Fruit fly (Drosophila melanogaster): ENCODE results near the gene Mur89F.

The Mur89F gene

DNA sequence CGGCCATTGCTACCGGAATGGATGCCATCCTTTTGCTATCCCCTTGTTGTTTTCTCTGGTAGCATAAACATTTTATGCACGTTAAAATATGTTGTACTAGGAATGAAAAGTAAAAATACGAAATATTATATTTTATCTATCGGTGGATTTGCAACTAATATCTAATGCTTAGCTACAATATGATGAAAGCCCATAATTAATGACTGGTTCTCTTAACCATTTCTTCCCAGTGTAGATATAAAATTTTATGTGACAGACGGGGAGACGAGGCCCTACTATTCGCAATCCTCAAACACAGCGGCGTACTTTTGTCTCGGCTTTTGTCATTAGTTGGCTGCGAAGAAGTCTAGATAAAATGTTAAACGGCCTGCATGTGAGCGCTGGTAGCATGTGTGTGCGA lies 35.0 kb upstream of the Mur89F start:
- no peak for TF ChIP-seq h (GFP tag; optimal IDR thresholded peaks at IDR 0.05)
- TF ChIP-seq Dfd (GFP tag; optimal IDR thresholded peaks at IDR 0.05), result no peak
- TF ChIP-seq Mio (GFP tag; optimal IDR thresholded peaks at IDR 0.05), result no peak
- TF ChIP-seq jim (GFP tag; optimal IDR thresholded peaks at IDR 0.05), result no peak
- no peak for TF ChIP-seq Sp1 (GFP tag; optimal IDR thresholded peaks at IDR 0.05)
- TF ChIP-seq Jra (GFP tag; optimal IDR thresholded peaks at IDR 0.05), result no peak
- TF ChIP-seq psq (GFP tag; optimal IDR thresholded peaks at IDR 0.05), result no peak
- no peak for TF ChIP-seq N (GFP tag; optimal IDR thresholded peaks at IDR 0.05)
- no peak for TF ChIP-seq Abd-B (GFP tag; optimal IDR thresholded peaks at IDR 0.05)
- TF ChIP-seq sage (GFP tag; optimal IDR thresholded peaks at IDR 0.05), result no peak
- TF ChIP-seq fru (GFP tag; optimal IDR thresholded peaks at IDR 0.05), result no peak
- TF ChIP-seq Hr83 (GFP tag; optimal IDR thresholded peaks at IDR 0.05; ENCODE audit: poor library complexity, severe bottlenecking), result no peak
- TF ChIP-seq dl (GFP tag; optimal IDR thresholded peaks at IDR 0.05; ENCODE audit: insufficient read depth in 1 of 2, partially characterized antibody in 2 of 2), result no peak
- TF ChIP-seq CG32264 (GFP tag; optimal IDR thresholded peaks at IDR 0.05), result no peak
- TF ChIP-seq Myc (optimal IDR thresholded peaks at IDR 0.05), result no peak
- no peak for TF ChIP-seq ey (GFP tag; optimal IDR thresholded peaks at IDR 0.05)

dm6 chr3R:17231579-17231978 lies 29.6 kb upstream of the Mur89F start:
- TF ChIP-seq rgr (GFP tag; optimal IDR thresholded peaks at IDR 0.05) (peak; percentile 15), Myc (optimal IDR thresholded peaks at IDR 0.05) (peak; percentile 84), Vsx2 (GFP tag; optimal IDR thresholded peaks at IDR 0.05; ENCODE audit: partially characterized antibody) (no peak), foxo (GFP tag; optimal IDR thresholded peaks at IDR 0.05) (peak in 1 of 2 experiments; percentile 13), jim (GFP tag; optimal IDR thresholded peaks at IDR 0.05) (no peak)

- TF ChIP-seq lola (GFP tag; optimal IDR thresholded peaks at IDR 0.05), result no peak
- no peak for TF ChIP-seq Hr78 (GFP tag; optimal IDR thresholded peaks at IDR 0.05)
- no peak for TF ChIP-seq Mio (GFP tag; optimal IDR thresholded peaks at IDR 0.05)
- no peak for TF ChIP-seq fru (GFP tag; optimal IDR thresholded peaks at IDR 0.05)
- TF ChIP-seq jim (GFP tag; optimal IDR thresholded peaks at IDR 0.05), result no peak
- no peak for TF ChIP-seq CrebA (GFP tag; optimal IDR thresholded peaks at IDR 0.05; ENCODE audit: borderline replicate concordance)
- TF ChIP-seq Hnf4 (GFP tag; optimal IDR thresholded peaks at IDR 0.05), result no peak
- TF ChIP-seq brk (GFP tag; optimal IDR thresholded peaks at IDR 0.05), result no peak
- no peak for TF ChIP-seq OdsH (GFP tag; optimal IDR thresholded peaks at IDR 0.05)
- TF ChIP-seq N (GFP tag; optimal IDR thresholded peaks at IDR 0.05), result no peak
- no peak for TF ChIP-seq dmrt93B (GFP tag; optimal IDR thresholded peaks at IDR 0.05)
- no peak for TF ChIP-seq psq (GFP tag; optimal IDR thresholded peaks at IDR 0.05)
Measured at dm6 chr3R:17222974-17223373, 21.0 kb upstream of the Mur89F start, which contains the start of gene CG31262. Gene CG31262 (minus strand): TSS chr3R:17223074.

- peak; percentile 70 for TF ChIP-seq OdsH (GFP tag; optimal IDR thresholded peaks at IDR 0.05)
- peak; percentile 56 for TF ChIP-seq Sp1 (GFP tag; optimal IDR thresholded peaks at IDR 0.05)
- TF ChIP-seq fru (GFP tag; optimal IDR thresholded peaks at IDR 0.05), result peak; percentile 22
- no peak for TF ChIP-seq usp (GFP tag; optimal IDR thresholded peaks at IDR 0.05)
- TF ChIP-seq CG32264 (GFP tag; optimal IDR thresholded peaks at IDR 0.05), result peak; percentile 16
- TF ChIP-seq Jra (GFP tag; optimal IDR thresholded peaks at IDR 0.05), result no peak
- TF ChIP-seq foxo (GFP tag; optimal IDR thresholded peaks at IDR 0.05), result peak in 1 of 2 experiments; percentile 49
- peak; percentile 28 for TF ChIP-seq br (GFP tag; optimal IDR thresholded peaks at IDR 0.05)
- peak; percentile 58 for TF ChIP-seq HLH106 (tag; optimal IDR thresholded peaks at IDR 0.05)
- peak; percentile 57 for TF ChIP-seq rgr (GFP tag; optimal IDR thresholded peaks at IDR 0.05)
- TF ChIP-seq pan (optimal IDR thresholded peaks at IDR 0.05), result no peak
- no peak for TF ChIP-seq Rel (GFP tag; optimal IDR thresholded peaks at IDR 0.05)
- no peak for TF ChIP-seq Rel (tag; optimal IDR thresholded peaks at IDR 0.05)
- peak; percentile 36 for TF ChIP-seq psq (GFP tag; optimal IDR thresholded peaks at IDR 0.05)
- TF ChIP-seq sv (GFP tag; optimal IDR thresholded peaks at IDR 0.05), result no peak
- TF ChIP-seq CG9705 (GFP tag; optimal IDR thresholded peaks at IDR 0.05), result no peak
- peak; percentile 53 for TF ChIP-seq ey (GFP tag; optimal IDR thresholded peaks at IDR 0.05)
- TF ChIP-seq Hr78 (GFP tag; optimal IDR thresholded peaks at IDR 0.05), result no peak
- peak; percentile 48 for TF ChIP-seq h (GFP tag; optimal IDR thresholded peaks at IDR 0.05)
- no peak for TF ChIP-seq N (GFP tag; optimal IDR thresholded peaks at IDR 0.05)
- no peak for TF ChIP-seq brk (GFP tag; optimal IDR thresholded peaks at IDR 0.05)
- TF ChIP-seq dmrt93B (GFP tag; optimal IDR thresholded peaks at IDR 0.05), result peak; percentile 27
- no peak for TF ChIP-seq Vsx2 (GFP tag; optimal IDR thresholded peaks at IDR 0.05; ENCODE audit: partially characterized antibody)
- peak; percentile 45 for TF ChIP-seq Hnf4 (GFP tag; optimal IDR thresholded peaks at IDR 0.05)
- peak; percentile 32 for TF ChIP-seq woc (GFP tag; optimal IDR thresholded peaks at IDR 0.05)
Measured at dm6 chr3R:17219927-17220326, 18.0 kb upstream of the Mur89F start.
